Worm (Caenorhabditis elegans): ENCODE results near the gene F38E1.3.

DNA sequence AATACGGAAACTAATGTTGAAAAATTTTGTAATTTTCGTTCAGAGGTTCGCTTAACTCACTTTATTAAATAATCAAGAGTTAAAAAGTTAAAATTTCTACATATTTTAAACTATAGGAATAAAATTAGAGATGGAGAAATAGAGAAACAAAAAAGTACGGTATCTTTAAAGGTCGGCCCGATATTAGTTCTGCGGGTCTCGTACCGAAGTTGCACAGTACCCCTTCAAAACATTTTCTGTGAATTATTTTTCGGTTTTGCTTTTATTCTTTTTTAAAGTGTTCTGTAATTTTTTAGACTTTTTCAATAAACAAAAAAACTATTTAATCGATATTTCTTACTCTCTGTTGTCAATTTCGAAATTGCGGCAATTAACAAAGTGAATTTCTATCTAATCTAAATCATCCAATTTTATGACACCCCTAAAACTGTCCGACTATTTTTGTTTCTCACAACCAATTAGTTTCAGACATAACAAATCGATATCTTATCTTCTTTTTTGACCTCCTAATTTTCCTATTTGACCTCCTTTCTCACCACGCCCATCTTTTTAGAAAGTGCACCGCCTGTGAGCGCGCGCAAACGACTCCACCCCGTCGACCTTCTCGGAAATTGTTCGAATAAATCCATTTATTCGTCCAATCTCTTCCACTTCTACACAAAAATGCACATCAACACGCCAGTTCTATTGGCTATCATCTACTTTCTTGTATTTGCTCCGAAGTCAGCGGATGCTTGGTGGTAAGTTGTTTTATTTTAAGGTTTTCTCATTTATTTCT, 20.3 kb upstream of the F38E1.3 start, which contains the start of gene mom-2:
- TF ChIP-seq him-1 (tag; optimal IDR thresholded peaks at IDR 0.05): no peak
- TF ChIP-seq W03F9.2 (tag; optimal IDR thresholded peaks at IDR 0.05): no peak
- no peak for TF ChIP-seq dao-5 (tag; optimal IDR thresholded peaks at IDR 0.05)
